Worm (Caenorhabditis elegans) whole organism, late embryonic: ENCODE results near the gene tag-267.
A peak's percentile ranks its signal among the peaks of the same experiment; 100 is the strongest.

Experiments used
- C38D4.7 ChIP-seq: fragments of 200-800 bp; sonication (Bioruptor generic); optimal IDR thresholded peaks from 2 replicates; lab custom pipeline; 2018; ENCODE audit warnings: mild to moderate bottlenecking, missing genetic modification characterization, moderate library complexity, missing compliant biosample characterization
- F13H6.1 ChIP-seq: sonication (generic microtip); optimal IDR thresholded peaks from 2 replicates; lab custom pipeline; 2016; ENCODE audit warnings: missing genetic modification characterization, missing compliant biosample characterization
- K02D7.2 ChIP-seq: sonication (generic microtip); optimal IDR thresholded peaks from 2 replicates; lab custom pipeline; 2017; ENCODE audit warnings: mild to moderate bottlenecking, missing genetic modification characterization, missing compliant biosample characterization
- Y22D7AL.16 ChIP-seq: sonication (generic microtip); optimal IDR thresholded peaks from 2 replicates; lab custom pipeline; 2016; ENCODE audit warnings: missing genetic modification characterization, missing compliant biosample characterization
- ahr-1 ChIP-seq: sonication (generic microtip); optimal IDR thresholded peaks from 2 replicates; lab custom pipeline; 2016; ENCODE audit warnings: missing genetic modification characterization, missing compliant biosample characterization
- ama-1 ChIP-seq: fragments of 150-350 bp; optimal IDR thresholded peaks from 2 replicates; lab custom pipeline; 2014
- ceh-19 ChIP-seq: fragments of 200-800 bp; sonication (Bioruptor generic); optimal IDR thresholded peaks from 2 replicates; lab custom pipeline; 2018; ENCODE audit warnings: mild to moderate bottlenecking, missing genetic modification characterization, missing compliant biosample characterization
- ceh-22 ChIP-seq: sonication (generic microtip); optimal IDR thresholded peaks from 2 replicates; lab custom pipeline; 2017; ENCODE audit warnings: missing biosample characterization, missing genetic modification characterization
- ceh-24 ChIP-seq: sonication (generic microtip); optimal IDR thresholded peaks from 2 replicates; lab custom pipeline; 2016; ENCODE audit warnings: mild to moderate bottlenecking, missing genetic modification characterization, missing compliant biosample characterization
- ceh-34 ChIP-seq: sonication (generic microtip); optimal IDR thresholded peaks from 2 replicates; lab custom pipeline; 2016; ENCODE audit warnings: mild to moderate bottlenecking, missing genetic modification characterization, missing compliant biosample characterization
- ceh-45 ChIP-seq: fragments of 200-800 bp; sonication (Bioruptor generic); IDR thresholded peaks from 2 replicates; pipeline ENCODE4 v1.3.6; 2022; ENCODE audit warnings: missing genetic modification reagents, missing genetic modification characterization, missing compliant biosample characterization
- ceh-48 ChIP-seq: sonication (generic microtip); optimal IDR thresholded peaks from 2 replicates; lab custom pipeline; 2016; ENCODE audit warnings: missing genetic modification characterization, inconsistent platforms, missing compliant biosample characterization
- che-1 ChIP-seq: sonication (generic microtip); optimal IDR thresholded peaks from 2 replicates; lab custom pipeline; 2016; ENCODE audit warnings: mild to moderate bottlenecking, missing genetic modification characterization, missing compliant biosample characterization
- ets-4 ChIP-seq: sonication (generic microtip); optimal IDR thresholded peaks from 2 replicates; lab custom pipeline; 2016; ENCODE audit warnings: missing genetic modification characterization, missing compliant biosample characterization
- eyg-1 ChIP-seq: sonication (generic microtip); optimal IDR thresholded peaks from 2 replicates; lab custom pipeline; 2016; ENCODE audit warnings: missing genotype, missing genetic modification characterization, missing compliant biosample characterization
- fkh-6 ChIP-seq: sonication (generic microtip); optimal IDR thresholded peaks from 2 replicates; lab custom pipeline; 2016; ENCODE audit warnings: missing genetic modification characterization, missing compliant biosample characterization
- gmeb-2 ChIP-seq: sonication (generic microtip); optimal IDR thresholded peaks from 2 replicates; lab custom pipeline; 2016; ENCODE audit warnings: missing genetic modification characterization, inconsistent platforms, missing compliant biosample characterization
- hlh-13 ChIP-seq: fragments of 200-800 bp; sonication (Bioruptor generic); optimal IDR thresholded peaks from 2 replicates; lab custom pipeline; 2018; ENCODE audit warnings: mild to moderate bottlenecking, missing genetic modification characterization, missing compliant biosample characterization
- hlh-15 ChIP-seq: sonication (generic microtip); optimal IDR thresholded peaks from 2 replicates; lab custom pipeline; 2016; ENCODE audit warnings: missing genetic modification characterization, missing compliant biosample characterization
- hlh-30 ChIP-seq: sonication (generic microtip); optimal IDR thresholded peaks from 2 replicates; lab custom pipeline; 2017; ENCODE audit warnings: antibody characterized with exemption, missing genetic modification characterization, missing compliant biosample characterization; ENCODE audit not compliant: insufficient read depth
- lim-6 ChIP-seq: sonication (generic microtip); optimal IDR thresholded peaks from 2 replicates; lab custom pipeline; 2016; ENCODE audit warnings: missing genetic modification characterization, missing compliant biosample characterization
- mec-3 ChIP-seq: sonication (generic microtip); optimal IDR thresholded peaks from 2 replicates; lab custom pipeline; 2016; ENCODE audit warnings: borderline replicate concordance, missing genetic modification characterization, missing compliant biosample characterization
- nfya-1 ChIP-seq: sonication (generic microtip); optimal IDR thresholded peaks from 2 replicates; lab custom pipeline; 2017; ENCODE audit warnings: missing genetic modification characterization, mild to moderate bottlenecking, missing compliant biosample characterization, antibody characterized with exemption, moderate library complexity
- nhr-11 ChIP-seq: fragments of 150-350 bp; optimal IDR thresholded peaks from 2 replicates; lab custom pipeline; 2014; ENCODE audit warnings: missing biosample characterization, missing genetic modification characterization
- nhr-232 ChIP-seq: sonication (generic microtip); optimal IDR thresholded peaks from 2 replicates; lab custom pipeline; 2016; ENCODE audit warnings: missing genetic modification characterization, missing compliant biosample characterization
- npax-4 ChIP-seq: sonication (generic microtip); optimal IDR thresholded peaks from 2 replicates; lab custom pipeline; 2016; ENCODE audit warnings: missing genetic modification characterization, missing compliant biosample characterization
- odd-2 ChIP-seq: sonication (generic microtip); optimal IDR thresholded peaks from 2 replicates; lab custom pipeline; 2017; ENCODE audit warnings: antibody characterized with exemption, mild to moderate bottlenecking, missing genetic modification characterization, missing compliant biosample characterization
- pat-9 ChIP-seq: fragments of 200-800 bp; sonication (Bioruptor generic); optimal IDR thresholded peaks from 2 replicates; lab custom pipeline; 2018; ENCODE audit warnings: mild to moderate bottlenecking, missing genetic modification characterization, moderate library complexity, missing compliant biosample characterization
- pax-1 ChIP-seq: fragments of 150-350 bp; optimal IDR thresholded peaks from 2 replicates; lab custom pipeline; 2014; ENCODE audit warnings: missing biosample characterization, missing genetic modification characterization
- pha-2 ChIP-seq: sonication (generic microtip); optimal IDR thresholded peaks from 2 replicates; lab custom pipeline; 2017; ENCODE audit warnings: mild to moderate bottlenecking, missing genetic modification characterization, missing compliant biosample characterization
- pha-4 ChIP-seq: fragments of 150-350 bp; optimal IDR thresholded peaks from 2 replicates; lab custom pipeline; 2018; ENCODE audit warnings: missing biosample characterization, missing genetic modification reagents, missing genetic modification characterization
- pqm-1 ChIP-seq: sonication (generic microtip); optimal IDR thresholded peaks from 2 replicates; lab custom pipeline; 2016; ENCODE audit warnings: missing genetic modification characterization, missing compliant biosample characterization
- ref-2 ChIP-seq: sonication (generic microtip); optimal IDR thresholded peaks from 2 replicates; lab custom pipeline; 2016; ENCODE audit warnings: missing genetic modification characterization, missing compliant biosample characterization
- rnt-1 ChIP-seq: sonication (generic microtip); optimal IDR thresholded peaks from 2 replicates; lab custom pipeline; 2016; ENCODE audit warnings: missing genetic modification characterization, missing compliant biosample characterization
- sdc-2 ChIP-seq: sonication (generic microtip); optimal IDR thresholded peaks from 2 replicates; lab custom pipeline; 2016; ENCODE audit warnings: missing genotype, missing genetic modification characterization, missing compliant biosample characterization
- sox-2 ChIP-seq: fragments of 200-800 bp; sonication (Bioruptor generic); IDR thresholded peaks from 2 replicates; pipeline ENCODE4 v1.3.6; 2022; ENCODE audit warnings: missing genetic modification reagents, missing genetic modification characterization, missing compliant biosample characterization
- tbx-2 ChIP-seq: sonication (generic microtip); optimal IDR thresholded peaks from 2 replicates; lab custom pipeline; 2016; ENCODE audit warnings: missing genetic modification characterization, missing compliant biosample characterization
- tbx-7 ChIP-seq: sonication (generic microtip); optimal IDR thresholded peaks from 2 replicates; lab custom pipeline; 2016; ENCODE audit warnings: missing genotype, missing genetic modification characterization, missing compliant biosample characterization
- ttx-3 ChIP-seq: sonication (generic microtip); optimal IDR thresholded peaks from 2 replicates; lab custom pipeline; 2016; ENCODE audit warnings: missing genetic modification reagents, missing genetic modification characterization, missing compliant biosample characterization
- unc-42 ChIP-seq: sonication (generic microtip); optimal IDR thresholded peaks from 2 replicates; lab custom pipeline; 2016; ENCODE audit warnings: missing genotype, missing genetic modification characterization, missing compliant biosample characterization
- unc-55 ChIP-seq: sonication (generic microtip); optimal IDR thresholded peaks from 2 replicates; lab custom pipeline; 2017; ENCODE audit warnings: missing biosample characterization, missing genetic modification reagents, missing genetic modification characterization

Gene tag-267

DNA sequence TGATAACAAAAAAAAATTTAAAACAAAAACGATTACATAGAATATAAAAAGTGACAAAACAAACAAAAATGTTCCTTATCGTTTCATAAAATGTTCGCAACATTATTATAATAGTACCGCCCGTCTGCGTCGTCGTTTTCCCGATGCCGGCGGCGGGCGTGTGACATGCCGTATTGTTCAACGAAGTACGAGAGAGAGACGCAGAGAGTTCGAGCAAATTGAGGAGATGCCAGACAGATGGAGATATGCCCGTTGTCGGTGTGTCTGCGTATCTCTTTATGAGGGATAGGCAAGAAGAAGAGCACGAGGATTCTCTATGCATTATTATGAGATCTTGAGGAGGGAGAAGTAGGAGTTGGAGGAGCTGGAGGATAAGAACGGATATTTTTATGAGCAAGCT lies 16.8 kb upstream of the tag-267 start (continued):
- TF ChIP-seq ama-1 (lab: Kevin White, UChicago), result no peak
- no peak for TF ChIP-seq gmeb-2 (tag; lab: Kevin White, UChicago)
- no peak for TF ChIP-seq Y22D7AL.16
- no peak for TF ChIP-seq mec-3
- TF ChIP-seq odd-2 (tag; lab: Kevin White, UChicago), result no peak
- no peak for TF ChIP-seq tbx-7 (tag; lab: Kevin White, UChicago)
- no peak for TF ChIP-seq K02D7.2 (tag; lab: Kevin White, UChicago)
- no peak for TF ChIP-seq eyg-1 (tag; lab: Kevin White, UChicago)
- peak; percentile 49 for TF ChIP-seq rnt-1 (tag; lab: Kevin White, UChicago)
- TF ChIP-seq hlh-30 (tag; lab: Kevin White, UChicago), result peak; percentile 96
- peak; percentile 62 for TF ChIP-seq tbx-2 (tag; lab: Kevin White, UChicago)
- no peak for TF ChIP-seq pax-1 (tag; lab: Kevin White, UChicago)
- no peak for TF ChIP-seq fkh-6 (tag; lab: Kevin White, UChicago)
- TF ChIP-seq ceh-48 (tag; lab: Kevin White, UChicago), result peak; percentile 17
- TF ChIP-seq F13H6.1 (tag; lab: Kevin White, UChicago), result peak; percentile 4
- TF ChIP-seq hlh-15 (tag; lab: Kevin White, UChicago), result no peak
- no peak for TF ChIP-seq ceh-22 (tag; lab: Kevin White, UChicago)
- TF ChIP-seq hlh-13 (GFP tag; lab: Kevin White, UChicago), result no peak
- TF ChIP-seq ets-4 (tag; lab: Kevin White, UChicago), result peak; percentile 53
- TF ChIP-seq unc-42 (tag; lab: Kevin White, UChicago), result peak; percentile 71
- TF ChIP-seq pha-2 (tag; lab: Kevin White, UChicago), result no peak
- TF ChIP-seq che-1 (tag; lab: Kevin White, UChicago), result no peak
- peak; percentile 54 for TF ChIP-seq ref-2 (tag; lab: Kevin White, UChicago)
- no peak for TF ChIP-seq pat-9 (tag; lab: Kevin White, UChicago)
- no peak for TF ChIP-seq pha-4 (tag; lab: Kevin White, UChicago)
- TF ChIP-seq pqm-1 (tag; lab: Kevin White, UChicago), result peak; percentile 48

DNA sequence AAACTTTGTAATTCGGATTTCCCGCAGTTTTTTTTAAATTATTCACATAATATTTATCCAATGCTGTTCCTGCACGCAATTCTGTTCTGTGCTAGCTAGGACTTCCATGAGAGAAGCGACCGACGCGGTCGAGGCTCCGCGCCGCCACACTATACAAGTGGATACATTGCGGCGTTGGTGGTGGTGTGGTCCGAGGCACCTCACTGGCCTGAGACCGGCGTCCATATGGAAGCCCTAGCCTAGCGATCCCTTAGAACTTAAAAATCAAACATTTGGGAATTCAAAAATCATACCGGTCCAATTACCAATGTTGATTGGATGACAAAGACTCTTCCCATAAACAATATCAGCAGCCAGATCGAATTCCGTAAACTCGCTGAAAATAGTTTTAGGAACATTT lies 14.5 kb upstream of the tag-267 start:
- TF ChIP-seq tbx-7 (tag; lab: Kevin White, UChicago) (no peak), ama-1 (lab: Kevin White, UChicago) (no peak), sdc-2 (tag; lab: Kevin White, UChicago) (no peak)

DNA sequence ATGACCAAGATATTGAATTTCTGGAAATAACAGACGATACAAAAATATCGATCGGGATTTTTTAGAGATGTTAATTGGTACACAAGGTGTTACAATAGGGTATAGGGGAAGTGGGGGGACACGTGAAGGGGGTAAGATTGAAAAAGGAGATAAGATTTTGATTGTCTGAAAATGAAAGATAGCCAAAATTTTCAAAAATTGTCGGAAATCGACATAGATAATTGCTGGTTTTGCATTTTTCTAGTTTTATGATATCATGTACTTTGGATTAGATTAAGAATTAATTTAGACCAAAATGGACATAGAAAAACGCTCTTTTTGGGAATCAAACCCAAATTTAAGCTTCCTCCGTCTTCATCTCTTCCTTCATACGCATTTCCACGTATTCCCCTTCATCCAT lies 12.8 kb upstream of the tag-267 start, which contains the start of gene T19C3.5:
TSS of gene T19C3.5 (minus strand) at position 101 of the 400 bp plus-strand sequence.
- TF ChIP-seq npax-4 (no peak), nfya-1 (no peak), C38D4.7 (GFP tag; lab: Kevin White, UChicago) (no peak), ama-1 (lab: Kevin White, UChicago) (no peak), ceh-45 (no peak), nhr-11 (tag; lab: Kevin White, UChicago) (no peak), sox-2 (no peak), ttx-3 (no peak), pax-1 (tag; lab: Kevin White, UChicago) (no peak), hlh-30 (tag; lab: Kevin White, UChicago) (no peak), Y22D7AL.16 (no peak), K02D7.2 (tag; lab: Kevin White, UChicago) (no peak), ahr-1 (tag; lab: Kevin White, UChicago) (no peak), unc-55 (GFP tag; lab: Kevin White, UChicago) (no peak), nhr-232 (tag; lab: Kevin White, UChicago) (no peak), ceh-19 (GFP tag; lab: Kevin White, UChicago) (no peak), tbx-2 (tag; lab: Kevin White, UChicago) (no peak), ceh-34 (tag; lab: Kevin White, UChicago) (no peak), lim-6 (tag; lab: Kevin White, UChicago) (no peak), ceh-24 (no peak)
